Worm (Caenorhabditis elegans): ENCODE measurements around the gene F14F7.7.

ce11 chrIII:13032429-13033018 lies 1.8 kb downstream of the F14F7.7 start:
- TF ChIP-seq unc-62 (GFP tag; optimal IDR thresholded peaks at IDR 0.05 in 1 of 2) (no peak), unc-62 (tag; optimal IDR thresholded peaks at IDR 0.05) (no peak), mes-2 (tag; optimal IDR thresholded peaks at IDR 0.05; ENCODE audit: poor library complexity, severe bottlenecking) (no peak), skn-1 (tag; optimal IDR thresholded peaks at IDR 0.05) (no peak), lsy-2 (tag; optimal IDR thresholded peaks at IDR 0.05) (no peak), daf-8 (GFP tag; IDR thresholded peaks at IDR 0.05) (no peak), lin-13 (GFP tag; optimal IDR thresholded peaks at IDR 0.05) (no peak), duxl-1 (tag; optimal IDR thresholded peaks at IDR 0.05; ENCODE audit: poor library complexity) (no peak), madf-9 (GFP tag; conservative IDR thresholded peaks at IDR 0.05) (no peak; the same call in 1 of the 2 replicates), zip-2 (tag; optimal IDR thresholded peaks at IDR 0.05) (no peak), php-3 (GFP tag; IDR thresholded peaks at IDR 0.05) (peak; percentile 54; the same call in 1 of the 2 replicates), dve-1 (tag; optimal IDR thresholded peaks at IDR 0.05; ENCODE audit: insufficient read depth) (no peak), mdl-1 (tag; optimal IDR thresholded peaks at IDR 0.05) (no peak), mdt-29 (GFP tag; IDR thresholded peaks at IDR 0.05) (no peak), nhr-77 (tag; optimal IDR thresholded peaks at IDR 0.05) (no peak)

Measured in whole organism, L4 larva.